Worm (Caenorhabditis elegans) whole organism, late embryonic: ENCODE measurements around the gene F38A5.8.

Source experiments
- C08G9.2 ChIP-seq: sonication (generic microtip); optimal IDR thresholded peaks from 2 replicates; lab custom pipeline; 2016; ENCODE audit warnings: mild to moderate bottlenecking, missing genetic modification characterization, moderate library complexity, missing compliant biosample characterization
- C38D4.7 ChIP-seq: fragments of 200-800 bp; sonication (Bioruptor generic); optimal IDR thresholded peaks from 2 replicates; lab custom pipeline; 2018; ENCODE audit warnings: mild to moderate bottlenecking, missing genetic modification characterization, moderate library complexity, missing compliant biosample characterization
- K02D7.2 ChIP-seq: sonication (generic microtip); optimal IDR thresholded peaks from 2 replicates; lab custom pipeline; 2017; ENCODE audit warnings: mild to moderate bottlenecking, missing genetic modification characterization, missing compliant biosample characterization
- K09A11.1 ChIP-seq: sonication (generic microtip); optimal IDR thresholded peaks from 2 replicates; lab custom pipeline; 2017; ENCODE audit warnings: antibody characterized with exemption, mild to moderate bottlenecking, missing genetic modification characterization, missing compliant biosample characterization; ENCODE audit not compliant: insufficient read depth
- Y22D7AL.16 ChIP-seq: sonication (generic microtip); optimal IDR thresholded peaks from 2 replicates; lab custom pipeline; 2016; ENCODE audit warnings: missing genetic modification characterization, missing compliant biosample characterization
- ceh-18 ChIP-seq: sonication (generic microtip); optimal IDR thresholded peaks from 2 replicates; lab custom pipeline; 2016; ENCODE audit warnings: missing genetic modification characterization, missing compliant biosample characterization
- ceh-19 ChIP-seq: fragments of 200-800 bp; sonication (Bioruptor generic); optimal IDR thresholded peaks from 2 replicates; lab custom pipeline; 2018; ENCODE audit warnings: mild to moderate bottlenecking, missing genetic modification characterization, missing compliant biosample characterization
- ceh-2 ChIP-seq: sonication (generic microtip); optimal IDR thresholded peaks from 2 replicates; lab custom pipeline; 2016; ENCODE audit warnings: missing genotype, missing genetic modification characterization, missing compliant biosample characterization
- ceh-24 ChIP-seq: sonication (generic microtip); optimal IDR thresholded peaks from 2 replicates; lab custom pipeline; 2016; ENCODE audit warnings: mild to moderate bottlenecking, missing genetic modification characterization, missing compliant biosample characterization
- ceh-30 ChIP-seq: fragments of 150-350 bp; optimal IDR thresholded peaks from 2 replicates; lab custom pipeline; 2014; ENCODE audit warnings: missing biosample characterization, missing genetic modification characterization
- ceh-31 ChIP-seq: sonication (generic microtip); optimal IDR thresholded peaks from 2 replicates; lab custom pipeline; 2016; ENCODE audit warnings: missing genetic modification characterization, missing compliant biosample characterization
- ceh-34 ChIP-seq: sonication (generic microtip); optimal IDR thresholded peaks from 2 replicates; lab custom pipeline; 2016; ENCODE audit warnings: mild to moderate bottlenecking, missing genetic modification characterization, missing compliant biosample characterization
- che-1 ChIP-seq: sonication (generic microtip); optimal IDR thresholded peaks from 2 replicates; lab custom pipeline; 2016; ENCODE audit warnings: mild to moderate bottlenecking, missing genetic modification characterization, missing compliant biosample characterization
- dve-1 ChIP-seq: sonication (generic microtip); optimal IDR thresholded peaks from 2 replicates; lab custom pipeline; 2017; ENCODE audit warnings: antibody characterized with exemption, mild to moderate bottlenecking, missing genetic modification characterization, missing compliant biosample characterization
- elt-2 ChIP-seq: sonication (generic microtip); optimal IDR thresholded peaks from 2 replicates; lab custom pipeline; 2016; ENCODE audit warnings: missing genetic modification reagents, missing genetic modification characterization, missing compliant biosample characterization
- eyg-1 ChIP-seq: sonication (generic microtip); optimal IDR thresholded peaks from 2 replicates; lab custom pipeline; 2016; ENCODE audit warnings: missing genotype, missing genetic modification characterization, missing compliant biosample characterization
- fax-1 ChIP-seq: sonication (generic microtip); optimal IDR thresholded peaks from 2 replicates; lab custom pipeline; 2016; ENCODE audit warnings: missing genotype, missing genetic modification characterization, missing compliant biosample characterization
- fkh-10 ChIP-seq: fragments of 150-350 bp; optimal IDR thresholded peaks from 2 replicates; lab custom pipeline; 2014; ENCODE audit warnings: missing biosample characterization, missing genetic modification reagents, missing genetic modification characterization
- fkh-6 ChIP-seq: sonication (generic microtip); optimal IDR thresholded peaks from 2 replicates; lab custom pipeline; 2016; ENCODE audit warnings: missing genetic modification characterization, missing compliant biosample characterization
- gmeb-2 ChIP-seq: sonication (generic microtip); optimal IDR thresholded peaks from 2 replicates; lab custom pipeline; 2016; ENCODE audit warnings: missing genetic modification characterization, inconsistent platforms, missing compliant biosample characterization
- hlh-13 ChIP-seq: fragments of 200-800 bp; sonication (Bioruptor generic); optimal IDR thresholded peaks from 2 replicates; lab custom pipeline; 2018; ENCODE audit warnings: mild to moderate bottlenecking, missing genetic modification characterization, missing compliant biosample characterization
- lin-11 ChIP-seq: fragments of 200-800 bp; sonication (Bioruptor generic); optimal IDR thresholded peaks from 2 replicates; lab custom pipeline; 2018; ENCODE audit warnings: mild to moderate bottlenecking, missing genetic modification characterization, missing compliant biosample characterization
- mec-3 ChIP-seq: sonication (generic microtip); optimal IDR thresholded peaks from 2 replicates; lab custom pipeline; 2016; ENCODE audit warnings: borderline replicate concordance, missing genetic modification characterization, missing compliant biosample characterization
- nhr-232 ChIP-seq: sonication (generic microtip); optimal IDR thresholded peaks from 2 replicates; lab custom pipeline; 2016; ENCODE audit warnings: missing genetic modification characterization, missing compliant biosample characterization
- odd-2 ChIP-seq: sonication (generic microtip); optimal IDR thresholded peaks from 2 replicates; lab custom pipeline; 2017; ENCODE audit warnings: antibody characterized with exemption, mild to moderate bottlenecking, missing genetic modification characterization, missing compliant biosample characterization
- pat-9 ChIP-seq: fragments of 200-800 bp; sonication (Bioruptor generic); optimal IDR thresholded peaks from 2 replicates; lab custom pipeline; 2018; ENCODE audit warnings: mild to moderate bottlenecking, missing genetic modification characterization, moderate library complexity, missing compliant biosample characterization
- pax-1 ChIP-seq: fragments of 150-350 bp; optimal IDR thresholded peaks from 2 replicates; lab custom pipeline; 2014; ENCODE audit warnings: missing biosample characterization, missing genetic modification characterization
- pha-4 ChIP-seq: fragments of 150-350 bp; optimal IDR thresholded peaks from 2 replicates; lab custom pipeline; 2018; ENCODE audit warnings: missing biosample characterization, missing genetic modification reagents, missing genetic modification characterization
- pqm-1 ChIP-seq: sonication (generic microtip); optimal IDR thresholded peaks from 2 replicates; lab custom pipeline; 2016; ENCODE audit warnings: missing genetic modification characterization, missing compliant biosample characterization
- pros-1 ChIP-seq: fragments of 150-350 bp; optimal IDR thresholded peaks from 2 replicates; lab custom pipeline; 2014; ENCODE audit warnings: missing biosample characterization, missing genetic modification reagents, missing genetic modification characterization
- ref-2 ChIP-seq: sonication (generic microtip); optimal IDR thresholded peaks from 2 replicates; lab custom pipeline; 2016; ENCODE audit warnings: missing genetic modification characterization, missing compliant biosample characterization
- rnt-1 ChIP-seq: sonication (generic microtip); optimal IDR thresholded peaks from 2 replicates; lab custom pipeline; 2016; ENCODE audit warnings: missing genetic modification characterization, missing compliant biosample characterization
- sdc-2 ChIP-seq: sonication (generic microtip); optimal IDR thresholded peaks from 2 replicates; lab custom pipeline; 2016; ENCODE audit warnings: missing genotype, missing genetic modification characterization, missing compliant biosample characterization
- ttx-3 ChIP-seq: sonication (generic microtip); optimal IDR thresholded peaks from 2 replicates; lab custom pipeline; 2016; ENCODE audit warnings: missing genetic modification reagents, missing genetic modification characterization, missing compliant biosample characterization
- unc-3 ChIP-seq, 2 experiments: fragments of 200-800 bp in 1 of 2; sonication (Bioruptor generic) in 1 of 2; sonication (generic microtip) in 1 of 2; conservative IDR thresholded peaks in 1 of 2; optimal IDR thresholded peaks in 1 of 2; 2 replicates each; pipeline versions ENCODE4 v1.3.6 to Lab custom; 2016 to 2022; ENCODE audit warnings: missing compliant biosample characterization in 2 of 2, missing genetic modification characterization in 2 of 2, missing genetic modification reagents in 1 of 2
- unc-42 ChIP-seq: sonication (generic microtip); optimal IDR thresholded peaks from 2 replicates; lab custom pipeline; 2016; ENCODE audit warnings: missing genotype, missing genetic modification characterization, missing compliant biosample characterization
- unc-55 ChIP-seq: sonication (generic microtip); optimal IDR thresholded peaks from 2 replicates; lab custom pipeline; 2017; ENCODE audit warnings: missing biosample characterization, missing genetic modification reagents, missing genetic modification characterization
- unc-86 ChIP-seq: sonication (generic microtip); optimal IDR thresholded peaks from 2 replicates; lab custom pipeline; 2016; ENCODE audit warnings: missing genetic modification characterization, missing compliant biosample characterization
- ztf-16 ChIP-seq: sonication (generic microtip); optimal IDR thresholded peaks from 2 replicates; lab custom pipeline; 2017; ENCODE audit warnings: missing genetic modification characterization, missing compliant biosample characterization

The F38A5.8 gene

DNA sequence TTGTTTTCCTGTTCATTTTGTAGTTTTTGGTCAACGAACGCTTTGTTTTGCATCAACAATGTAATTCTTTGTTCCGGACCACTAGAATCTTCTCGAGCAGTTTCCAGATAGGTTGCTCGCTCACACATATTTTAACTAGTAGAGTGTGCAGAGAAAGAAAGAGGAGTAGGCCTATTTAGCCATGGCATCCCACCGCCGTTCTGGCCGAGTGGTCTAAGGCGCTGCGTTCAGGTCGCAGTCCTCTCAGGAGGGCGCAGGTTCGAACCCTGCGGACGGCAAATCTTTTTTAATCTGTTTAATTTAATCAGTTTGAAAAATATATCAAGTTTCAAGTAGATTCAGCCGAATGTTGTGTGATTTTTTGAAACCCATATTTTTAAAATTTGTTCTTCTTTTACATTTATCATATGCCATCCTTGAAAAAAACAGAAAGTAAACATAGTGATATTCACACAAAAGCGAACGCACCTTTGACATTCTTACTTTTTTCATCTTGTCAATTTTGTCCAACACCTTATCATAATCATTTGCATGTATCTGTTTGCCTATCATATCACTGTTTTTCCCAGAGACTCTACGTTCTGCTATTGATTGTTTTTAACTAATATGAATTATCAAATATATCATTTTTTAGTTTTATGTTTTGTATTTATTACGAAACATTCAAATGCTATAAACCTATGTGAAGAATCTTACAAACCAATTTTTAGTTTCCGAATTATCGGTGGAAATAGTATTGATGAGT lies 42.8 kb upstream of the F38A5.8 start, which contains the start of gene try-3 (continued):
- TF ChIP-seq ceh-24 (no peak), ceh-31 (tag; lab: Kevin White, UChicago) (peak; percentile 71), pax-1 (tag; lab: Kevin White, UChicago) (no peak), unc-55 (GFP tag; lab: Kevin White, UChicago) (no peak), ttx-3 (tag; lab: Kevin White, UChicago) (peak; percentile 42), fkh-10 (GFP tag; lab: Kevin White, UChicago) (no peak), pat-9 (tag; lab: Kevin White, UChicago) (peak; percentile 50), C38D4.7 (GFP tag; lab: Kevin White, UChicago) (peak; percentile 34), pha-4 (tag; lab: Kevin White, UChicago) (no peak), K09A11.1 (peak; percentile 24), ztf-16 (peak; percentile 67), ceh-30 (tag; lab: Kevin White, UChicago) (peak; percentile 7), nhr-232 (tag; lab: Kevin White, UChicago) (peak; percentile 53), odd-2 (tag; lab: Kevin White, UChicago) (peak; percentile 25), sdc-2 (tag; lab: Kevin White, UChicago) (peak; percentile 14), ceh-18 (peak; percentile 17), mec-3 (tag; lab: Kevin White, UChicago) (no peak), K02D7.2 (tag; lab: Kevin White, UChicago) (peak; percentile 2), hlh-13 (peak; percentile 16), gmeb-2 (peak; percentile 51), unc-3 (GFP tag; conservative IDR thresholded peaks at IDR 0.05; lab: Robert Waterston, UW) (peak; percentile 43; the same call in 1 of the 2 replicates), unc-3 (tag; optimal IDR thresholded peaks at IDR 0.05; lab: Kevin White, UChicago) (peak; percentile 31), fax-1 (peak; percentile 20), unc-42 (no peak), rnt-1 (tag; lab: Kevin White, UChicago) (no peak), fkh-6 (no peak), unc-86 (no peak), ceh-34 (tag; lab: Kevin White, UChicago) (peak; percentile 24), pqm-1 (peak; percentile 26), ref-2 (tag; lab: Kevin White, UChicago) (peak; percentile 43), che-1 (tag; lab: Kevin White, UChicago) (peak; percentile 59), dve-1 (tag; lab: Kevin White, UChicago) (peak; percentile 68), ceh-2 (tag; lab: Kevin White, UChicago) (no peak), lin-11 (tag; lab: Kevin White, UChicago) (peak; percentile 56), ceh-19 (GFP tag; lab: Kevin White, UChicago) (peak; percentile 52)

- TF ChIP-seq ttx-3 (tag; lab: Kevin White, UChicago): no peak
- no peak for TF ChIP-seq unc-55 (GFP tag; lab: Kevin White, UChicago)
- TF ChIP-seq ceh-31 (tag; lab: Kevin White, UChicago): no peak
- no peak for TF ChIP-seq K02D7.2 (tag; lab: Kevin White, UChicago)
- no peak for TF ChIP-seq K09A11.1
These were observed 39.1 kb upstream of the F38A5.8 start, which contains the start of gene best-9 for ce11 chrIV:6560434-6560833. Gene best-9, plus strand, starts transcription at chrIV:6560734.

DNA sequence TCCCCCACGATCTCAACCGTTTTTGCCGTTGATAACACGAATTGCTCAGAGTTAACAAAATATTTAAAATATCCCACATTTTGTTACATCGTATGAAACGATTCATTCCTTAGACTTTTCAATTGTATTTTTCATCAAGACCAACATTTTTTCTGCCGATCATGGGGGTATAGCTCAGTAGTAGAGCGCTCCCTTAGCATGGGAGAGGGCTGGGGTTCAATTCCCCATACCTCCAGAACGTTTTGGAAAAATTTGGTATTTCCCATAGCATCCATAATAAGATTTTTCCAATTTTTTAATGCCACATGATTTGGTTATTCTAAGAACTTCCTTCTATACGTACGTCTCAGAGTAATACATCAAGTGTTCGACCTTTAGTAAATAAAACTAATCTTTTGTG lies 37.5 kb upstream of the F38A5.8 start:
- TF ChIP-seq Y22D7AL.16 (tag; lab: Kevin White, UChicago) (no peak), ceh-30 (tag; lab: Kevin White, UChicago) (no peak), elt-2 (tag; lab: Kevin White, UChicago) (no peak), C08G9.2 (tag; lab: Kevin White, UChicago) (no peak), eyg-1 (tag; lab: Kevin White, UChicago) (no peak), pros-1 (tag; lab: Kevin White, UChicago) (no peak)
